Worm (Caenorhabditis elegans) whole organism, L3 larva: ENCODE measurements around the gene grl-13.
"Not testable (repeated sequence)": the region's sequence is repeated elsewhere in the genome, so short reads cannot be mapped to it uniquely, and the experiment has no call there.

Source experiments
- R02D3.7 ChIP-seq: fragments of 150-350 bp; optimal IDR thresholded peaks from 2 replicates; lab custom pipeline; 2014; ENCODE audit warnings: missing biosample characterization, missing genetic modification characterization
- ama-1 ChIP-seq: fragments of 150-350 bp; optimal IDR thresholded peaks from 2 replicates; lab custom pipeline; 2018
- ceh-16 ChIP-seq: sonication (generic microtip); optimal IDR thresholded peaks from 2 replicates; lab custom pipeline; 2017; ENCODE audit warnings: missing biosample characterization, missing genetic modification characterization
- ceh-28 ChIP-seq: fragments of 150-350 bp; optimal IDR thresholded peaks from 2 replicates; lab custom pipeline; 2014; ENCODE audit warnings: missing biosample characterization, missing genetic modification reagents, missing genetic modification characterization
- ceh-82 ChIP-seq: fragments of 150-350 bp; optimal IDR thresholded peaks from 2 replicates; lab custom pipeline; 2014; ENCODE audit warnings: missing biosample characterization, missing genetic modification characterization
- egl-27 ChIP-seq: sonication (generic microtip); optimal IDR thresholded peaks from 4 replicates; lab custom pipeline; 2017; ENCODE audit warnings: missing biosample characterization, missing genetic modification reagents, missing genetic modification characterization
- egl-5 ChIP-seq: fragments of 150-350 bp; optimal IDR thresholded peaks from 2 replicates; lab custom pipeline; 2017; ENCODE audit warnings: missing biosample characterization, missing genetic modification reagents, missing genetic modification characterization, inconsistent platforms
- elt-2 ChIP-seq: sonication (generic microtip); optimal IDR thresholded peaks from 2 replicates; lab custom pipeline; 2016; ENCODE audit warnings: missing genetic modification reagents, mild to moderate bottlenecking, missing genetic modification characterization, missing compliant biosample characterization
- eor-1 ChIP-seq, 2 experiments: fragments of 150-350 bp; optimal IDR thresholded peaks; 2 replicates each; lab custom pipeline; 2014 to 2018; ENCODE audit warnings: missing biosample characterization in 2 of 2, missing genetic modification characterization in 2 of 2
- fkh-10 ChIP-seq: sonication (generic microtip); optimal IDR thresholded peaks from 2 replicates; lab custom pipeline; 2017; ENCODE audit warnings: missing biosample characterization, missing genetic modification reagents, missing genetic modification characterization
- fkh-2 ChIP-seq: fragments of 150-350 bp; optimal IDR thresholded peaks from 2 replicates; lab custom pipeline; 2014; ENCODE audit warnings: missing biosample characterization, missing genetic modification reagents, missing genetic modification characterization
- hmg-11 ChIP-seq: sonication (generic microtip); optimal IDR thresholded peaks from 2 replicates; lab custom pipeline; 2016; ENCODE audit warnings: missing genetic modification characterization, missing compliant biosample characterization
- jun-1 ChIP-seq: fragments of 150-350 bp; optimal IDR thresholded peaks from 2 replicates; lab custom pipeline; 2014; ENCODE audit warnings: missing biosample characterization, missing genetic modification reagents, missing genetic modification characterization
- lin-39 ChIP-seq: fragments of 150-350 bp; optimal IDR thresholded peaks from 2 replicates; lab custom pipeline; 2018; ENCODE audit warnings: missing biosample characterization, missing genetic modification reagents, missing genetic modification characterization
- mdl-1 ChIP-seq: fragments of 150-350 bp; optimal IDR thresholded peaks from 2 replicates; lab custom pipeline; 2014; ENCODE audit warnings: missing biosample characterization, missing genetic modification characterization
- nfya-1 ChIP-seq: sonication (generic microtip); optimal IDR thresholded peaks from 2 replicates; lab custom pipeline; 2017; ENCODE audit warnings: missing genetic modification characterization, mild to moderate bottlenecking, missing compliant biosample characterization, antibody characterized with exemption, moderate library complexity; ENCODE audit not compliant: insufficient read depth
- nhr-11 ChIP-seq: fragments of 150-350 bp; optimal IDR thresholded peaks from 2 replicates; lab custom pipeline; 2014; ENCODE audit warnings: missing biosample characterization, missing genetic modification characterization
- nhr-23 ChIP-seq: fragments of 150-350 bp; optimal IDR thresholded peaks from 2 replicates; lab custom pipeline; 2014; ENCODE audit warnings: missing biosample characterization, missing genetic modification reagents, missing genetic modification characterization
- nhr-237 ChIP-seq: fragments of 150-350 bp; optimal IDR thresholded peaks from 2 replicates; lab custom pipeline; 2014; ENCODE audit warnings: missing biosample characterization, missing genetic modification characterization
- nhr-25 ChIP-seq: sonication (generic microtip); optimal IDR thresholded peaks from 2 replicates; lab custom pipeline; 2017; ENCODE audit warnings: missing biosample characterization, missing genetic modification characterization
- nhr-28 ChIP-seq: fragments of 150-350 bp; optimal IDR thresholded peaks from 2 replicates; lab custom pipeline; 2014; ENCODE audit warnings: missing biosample characterization, missing genetic modification characterization
- nhr-43 ChIP-seq: sonication (generic microtip); optimal IDR thresholded peaks from 2 replicates; lab custom pipeline; 2016; ENCODE audit warnings: mild to moderate bottlenecking, missing genetic modification characterization, missing compliant biosample characterization; ENCODE audit not compliant: poor library complexity, severe bottlenecking
- nhr-67 ChIP-seq: fragments of 150-350 bp; optimal IDR thresholded peaks from 2 replicates; lab custom pipeline; 2014; ENCODE audit warnings: missing biosample characterization, missing genetic modification characterization
- nhr-76 ChIP-seq: fragments of 150-350 bp; sonication (generic microtip); optimal IDR thresholded peaks from 5 replicates; lab custom pipeline; 2014; ENCODE audit warnings: missing biosample characterization, missing genetic modification characterization
- nhr-77 ChIP-seq: fragments of 150-350 bp; optimal IDR thresholded peaks from 2 replicates; lab custom pipeline; 2014; ENCODE audit warnings: missing biosample characterization, missing genetic modification characterization
- pha-4 ChIP-seq: fragments of 150-350 bp; optimal IDR thresholded peaks from 2 replicates; lab custom pipeline; 2014; ENCODE audit warnings: missing biosample characterization, missing genetic modification reagents, missing genetic modification characterization
- snpc-4 ChIP-seq: fragments of 150-350 bp; optimal IDR thresholded peaks from 2 replicates; lab custom pipeline; 2014; ENCODE audit warnings: missing biosample characterization, missing genetic modification characterization
- unc-39 ChIP-seq: sonication (generic microtip); optimal IDR thresholded peaks from 4 replicates; lab custom pipeline; 2017; ENCODE audit warnings: missing biosample characterization, missing genetic modification characterization
- unc-62 ChIP-seq: fragments of 150-350 bp; sonication (generic microtip); optimal IDR thresholded peaks from 4 replicates; lab custom pipeline; 2014; ENCODE audit warnings: missing biosample characterization, missing genetic modification reagents, missing genetic modification characterization
- ztf-11 ChIP-seq: fragments of 150-350 bp; optimal IDR thresholded peaks from 2 replicates; lab custom pipeline; 2014; ENCODE audit warnings: missing biosample characterization, missing genetic modification characterization
- ztf-4 ChIP-seq: fragments of 150-350 bp; optimal IDR thresholded peaks from 2 replicates; lab custom pipeline; 2014; ENCODE audit warnings: missing biosample characterization, missing genetic modification characterization

grl-13 gene

ce11 chrV:4339479-4339878 lies 24.9 kb downstream of the grl-13 start:
- TF ChIP-seq nhr-67 (tag; lab: Kevin White, UChicago) (no peak), nhr-25 (tag; lab: Kevin White, UChicago) (no peak), nhr-11 (tag; lab: Kevin White, UChicago) (no peak), ceh-16 (tag; lab: Kevin White, UChicago) (no peak), snpc-4 (tag; lab: Kevin White, UChicago) (no peak), fkh-10 (no peak), pha-4 (tag; lab: Kevin White, UChicago) (no peak), nhr-237 (tag; lab: Kevin White, UChicago) (no peak), hmg-11 (no peak), unc-62 (GFP tag; lab: Kevin White, UChicago) (no peak), nfya-1 (tag; lab: Kevin White, UChicago) (no peak), fkh-2 (tag; lab: Kevin White, UChicago) (no peak), nhr-23 (no peak), ztf-11 (no peak), ceh-28 (tag; lab: Kevin White, UChicago) (no peak), lin-39 (tag; lab: Kevin White, UChicago) (no peak), nhr-76 (no peak), ceh-82 (tag; lab: Kevin White, UChicago) (no peak), elt-2 (tag; lab: Kevin White, UChicago) (no peak), ztf-4 (tag; lab: Kevin White, UChicago) (no peak)

- not testable (repeated sequence) for TF ChIP-seq nhr-28 (tag; lab: Kevin White, UChicago); unc-62 (GFP tag; lab: Kevin White, UChicago); ceh-28 (tag; lab: Kevin White, UChicago)
Observed at ce11 chrV:4336462-4336861, 28.0 kb downstream of the grl-13 start, which contains the start of gene irld-1. irld-1 (plus strand) TSS chrV:4336762.

DNA sequence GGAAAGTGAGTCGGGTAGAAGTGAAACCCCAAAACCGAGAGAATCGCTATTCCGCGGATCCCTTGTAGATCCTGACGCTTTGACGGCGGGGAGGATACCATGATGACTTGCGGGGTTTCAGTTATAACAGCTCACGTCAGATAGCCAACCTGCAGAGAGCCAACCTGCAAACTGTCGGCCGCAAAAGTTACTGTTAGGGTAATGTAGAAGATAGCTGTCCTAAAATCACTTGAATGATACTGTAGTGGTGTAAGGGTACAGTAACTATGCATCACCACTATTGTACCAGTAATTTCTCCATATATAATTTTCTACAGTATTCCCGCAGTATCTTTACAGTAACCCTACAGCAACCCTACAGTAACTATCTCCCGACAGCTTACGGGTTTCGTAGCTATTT lies 32.0 kb downstream of the grl-13 start, which contains the start of gene oac-12:
Gene oac-12 (minus strand): TSS at position 101 of the 400 bp plus-strand sequence.
- no peak for TF ChIP-seq eor-1 (tag; optimal IDR thresholded peaks at IDR 0.05; lab: Kevin White, UChicago)
- no peak for TF ChIP-seq jun-1 (tag; lab: Kevin White, UChicago)
- TF ChIP-seq unc-39 (tag; lab: Kevin White, UChicago), result no peak
- TF ChIP-seq, all 47 proteins: peak for 0

DNA sequence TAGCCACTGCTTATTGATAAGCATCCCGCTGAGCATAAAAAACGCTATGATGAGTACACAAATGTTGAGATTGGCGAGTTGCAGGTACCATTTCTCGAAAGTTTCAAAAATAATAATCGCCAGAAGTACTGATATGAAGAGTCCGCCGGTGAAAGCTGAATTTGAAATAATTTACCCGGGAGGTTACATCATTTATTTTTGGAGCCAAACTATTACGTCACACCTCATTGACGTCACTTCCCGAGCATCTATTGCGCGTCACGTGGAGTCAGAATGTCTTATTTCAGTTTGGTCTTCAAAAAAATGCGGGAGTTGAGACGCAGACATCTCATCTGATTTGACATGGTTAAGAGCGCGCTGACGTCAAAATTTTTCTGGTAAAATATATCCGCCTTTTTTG lies 33.6 kb downstream of the grl-13 start:
- TF ChIP-seq mdl-1 (tag; lab: Kevin White, UChicago) (no peak), nhr-23 (no peak), ama-1 (lab: Kevin White, UChicago) (no peak), nhr-76 (no peak), snpc-4 (tag; lab: Kevin White, UChicago) (no peak), eor-1 (tag; optimal IDR thresholded peaks at IDR 0.05; lab: Kevin White, UChicago) (no peak), ztf-4 (tag; lab: Kevin White, UChicago) (no peak), lin-39 (tag; lab: Kevin White, UChicago) (no peak), egl-27 (no peak), R02D3.7 (tag; lab: Kevin White, UChicago) (no peak), nhr-77 (tag; lab: Kevin White, UChicago) (no peak), egl-5 (tag; lab: Kevin White, UChicago) (no peak), unc-62 (GFP tag; lab: Kevin White, UChicago) (no peak), nhr-43 (no peak), nhr-67 (tag; lab: Kevin White, UChicago) (no peak), ceh-82 (tag; lab: Kevin White, UChicago) (no peak)

DNA sequence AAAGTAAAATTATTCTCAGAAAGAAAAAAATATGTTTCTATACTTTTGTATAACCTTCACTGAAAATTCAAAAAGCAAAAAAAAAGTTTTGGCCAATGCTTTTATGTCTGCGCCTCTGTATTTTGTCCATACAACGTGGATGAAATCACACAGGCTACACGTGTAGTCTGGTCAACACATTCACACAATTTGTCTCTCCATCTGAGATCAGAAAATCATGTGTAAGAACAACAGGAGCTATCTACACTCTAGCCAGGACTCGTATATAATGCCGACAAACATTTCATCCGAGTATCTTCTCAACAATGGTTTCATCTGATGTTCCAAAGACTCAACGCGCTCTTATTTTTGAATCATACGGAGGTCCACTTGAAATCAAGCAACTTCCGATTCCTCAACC lies 37.6 kb downstream of the grl-13 start, which contains the start of gene D2063.1:
Gene D2063.1 (plus strand): TSS at position 281 of the 400 bp plus-strand sequence.
- TF ChIP-seq nhr-237 (tag; lab: Kevin White, UChicago) (no peak), nhr-11 (tag; lab: Kevin White, UChicago) (peak; percentile 51)
- TF ChIP-seq, all 47 proteins: peak for 1

DNA sequence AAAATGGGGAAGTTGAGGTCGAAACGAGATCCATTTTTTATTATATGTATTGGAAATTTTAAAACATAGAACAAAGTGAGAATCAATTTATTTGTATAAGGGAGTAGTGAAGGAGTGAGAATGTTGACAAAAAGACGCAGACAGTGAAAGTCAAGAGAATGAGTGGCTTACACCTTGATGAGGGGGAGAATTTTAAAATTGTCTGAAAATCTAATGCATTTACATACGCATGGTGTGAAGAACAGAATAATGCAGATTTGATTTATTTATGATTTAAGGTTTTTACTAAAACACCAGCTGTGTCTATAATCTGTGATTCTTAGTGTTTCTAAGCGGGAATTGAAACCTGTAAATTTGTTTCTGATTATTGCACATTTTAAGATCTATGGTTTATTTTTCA lies 39.0 kb downstream of the grl-13 start, which contains the start of gene nhr-125:
Gene nhr-125 (minus strand): TSS at position 101 of the 400 bp plus-strand sequence.
- TF ChIP-seq pha-4 (tag; lab: Kevin White, UChicago) (peak; percentile 56), hmg-11 (no peak)
